Fruit fly (Drosophila melanogaster): Measurements from ENCODE around the gene C3G.

The C3G gene

dm6 chrX:6804485-6805295, 1.3 kb upstream of the C3G start:
- TF ChIP-seq abd-A (tag; optimal IDR thresholded peaks at IDR 0.05) (no peak), CG3847 (GFP tag; IDR thresholded peaks at IDR 0.05) (peak; percentile 69), tap (tag; optimal IDR thresholded peaks at IDR 0.05) (no peak), Dfd (GFP tag; optimal IDR thresholded peaks at IDR 0.05) (no peak), CG2202 (tag; optimal IDR thresholded peaks at IDR 0.05) (peak; percentile 39), CG11504 (tag; optimal IDR thresholded peaks at IDR 0.05) (no peak), CoRest (tag; optimal IDR thresholded peaks at IDR 0.05) (peak; percentile 66), CG1529 (GFP tag; optimal IDR thresholded peaks at IDR 0.05) (peak; percentile 67), sima (GFP tag; optimal IDR thresholded peaks at IDR 0.05) (no peak), Doc2 (GFP tag; IDR thresholded peaks at IDR 0.05) (peak; percentile 62; the same call in 1 of the 2 replicates), insv (GFP tag; optimal IDR thresholded peaks at IDR 0.05) (no peak), CG12744 (GFP tag; optimal IDR thresholded peaks at IDR 0.05) (peak; percentile 69), chif (GFP tag; optimal IDR thresholded peaks at IDR 0.05) (peak; percentile 57 to 81), fu2 (GFP tag; optimal IDR thresholded peaks at IDR 0.05) (no peak), CG17385 (GFP tag; optimal IDR thresholded peaks at IDR 0.05) (peak; percentile 52), CG11398 (GFP tag; optimal IDR thresholded peaks at IDR 0.05) (peak; percentile 15), MESR4 (GFP tag; optimal IDR thresholded peaks at IDR 0.05) (peak; percentile 11), CG2889 (GFP tag; IDR thresholded peaks at IDR 0.05) (peak; percentile 81), pb (GFP tag; optimal IDR thresholded peaks at IDR 0.05) (peak; percentile 26), CG12769 (tag; optimal IDR thresholded peaks at IDR 0.05) (no peak), eve (GFP tag; optimal IDR thresholded peaks at IDR 0.05) (no peak), Ptx1 (GFP tag; IDR thresholded peaks at IDR 0.05) (peak; percentile 90), sens-2 (GFP tag; IDR thresholded peaks at IDR 0.05) (peak; percentile 86), ttk (GFP tag; IDR thresholded peaks at IDR 0.05) (peak; percentile 84), hb (GFP tag; IDR thresholded peaks at IDR 0.05; ENCODE audit: partially characterized antibody) (no peak), CG12236 (GFP tag; optimal IDR thresholded peaks at IDR 0.05) (peak; percentile 57), jigr1 (GFP tag; IDR thresholded peaks at IDR 0.05) (peak; percentile 74; the same call in 2 of the 3 replicates), Vsx1 (GFP tag; optimal IDR thresholded peaks at IDR 0.05) (no peak), CG3726 (GFP tag; IDR thresholded peaks at IDR 0.05) (peak; percentile 86), CG3838 (GFP tag; optimal IDR thresholded peaks at IDR 0.05) (peak; percentile 60), CG12155 (GFP tag; optimal IDR thresholded peaks at IDR 0.05) (peak; percentile 72), CG8924 (tag; optimal IDR thresholded peaks at IDR 0.05) (peak; percentile 81), CG33213 (GFP tag; optimal IDR thresholded peaks at IDR 0.05) (peak; percentile 56), D19A (tag; optimal IDR thresholded peaks at IDR 0.05) (peak; percentile 78), Nf-YA (GFP tag; IDR thresholded peaks at IDR 0.05) (peak; percentile 79), CG15479 (GFP tag; optimal IDR thresholded peaks at IDR 0.05) (peak; percentile 29), CG13123 (GFP tag; optimal IDR thresholded peaks at IDR 0.05) (peak; percentile 38), chn (GFP tag; optimal IDR thresholded peaks at IDR 0.05) (peak; percentile 84), CG9727 (GFP tag; optimal IDR thresholded peaks at IDR 0.05) (peak; percentile 81), CG14965 (GFP tag; optimal IDR thresholded peaks at IDR 0.05; ENCODE audit: borderline replicate concordance) (no peak), CG2678 (tag; optimal IDR thresholded peaks at IDR 0.05) (no peak), Sry-β (GFP tag; optimal IDR thresholded peaks at IDR 0.05) (no peak), CG7928 (GFP tag; optimal IDR thresholded peaks at IDR 0.05) (peak; percentile 1), Sox100B (GFP tag; optimal IDR thresholded peaks at IDR 0.05) (no peak), CG11696 (GFP tag; IDR thresholded peaks at IDR 0.05) (peak; percentile 72), CG4854 (GFP tag; optimal IDR thresholded peaks at IDR 0.05) (peak; percentile 57), Meics (GFP tag; optimal IDR thresholded peaks at IDR 0.05) (peak; percentile 78), CG11456 (GFP tag; IDR thresholded peaks at IDR 0.05) (peak; percentile 82), ATbp (GFP tag; optimal IDR thresholded peaks at IDR 0.05) (peak; percentile 80)

Data from whole organism, embryonic.